Fruit fly (Drosophila melanogaster): Measurements from ENCODE around the gene Phf5a.

The Phf5a gene

dm6 chr2L:6488676-6489140 lies 1.9 kb downstream of the Phf5a start, which contains the start of the genes KFase and epsilonCOP (continued):
- peak; percentile 64 for TF ChIP-seq Fer3 (tag; optimal IDR thresholded peaks at IDR 0.05)
- peak; percentile 31 for TF ChIP-seq HLH54F (GFP tag; optimal IDR thresholded peaks at IDR 0.05)
- TF ChIP-seq CG17361 (GFP tag; IDR thresholded peaks at IDR 0.05): peak; percentile 80; the same call in 2 of the 3 replicates
- no peak for TF ChIP-seq btn (GFP tag; optimal IDR thresholded peaks at IDR 0.05)
- TF ChIP-seq eve (GFP tag; optimal IDR thresholded peaks at IDR 0.05): no peak
- TF ChIP-seq CG17912 (GFP tag; optimal IDR thresholded peaks at IDR 0.05): peak; percentile 3
- TF ChIP-seq D19A (tag; optimal IDR thresholded peaks at IDR 0.05): peak; percentile 23
- no peak for TF ChIP-seq bowl (GFP tag; IDR thresholded peaks at IDR 0.05)
- no peak for TF ChIP-seq chm (GFP tag; IDR thresholded peaks at IDR 0.05)
- TF ChIP-seq nom (GFP tag; optimal IDR thresholded peaks at IDR 0.05): no peak
- TF ChIP-seq CG11695 (GFP tag; IDR thresholded peaks at IDR 0.05): no peak
- TF ChIP-seq CG3163 (GFP tag; optimal IDR thresholded peaks at IDR 0.05): peak; percentile 5
- TF ChIP-seq NK7.1 (GFP tag; optimal IDR thresholded peaks at IDR 0.05): no peak
- TF ChIP-seq jing (GFP tag; optimal IDR thresholded peaks at IDR 0.05): no peak
- TF ChIP-seq gcm (GFP tag; optimal IDR thresholded peaks at IDR 0.05): peak; percentile 49
- peak; percentile 50 for TF ChIP-seq tx (GFP tag; optimal IDR thresholded peaks at IDR 0.05)
- 0 out of 3 replicates have a peak, but pooled peaks have one; percentile 26 for TF ChIP-seq CG14050 (GFP tag; IDR thresholded peaks at IDR 0.05)
- TF ChIP-seq CG8388 (GFP tag; optimal IDR thresholded peaks at IDR 0.05): peak; percentile 53
- peak; percentile 65 for TF ChIP-seq amos (GFP tag; IDR thresholded peaks at IDR 0.05; ENCODE audit: partially characterized antibody)
- peak; percentile 56 to 61 for TF ChIP-seq Hr51 (GFP tag; optimal IDR thresholded peaks at IDR 0.05)
- TF ChIP-seq CG9437 (GFP tag; optimal IDR thresholded peaks at IDR 0.05): peak; percentile 81
- peak; percentile 23 for TF ChIP-seq Atf-2 (GFP tag; optimal IDR thresholded peaks at IDR 0.05)
- no peak for TF ChIP-seq Awh (GFP tag; IDR thresholded peaks at IDR 0.05)
- no peak for TF ChIP-seq CG10565 (GFP tag; optimal IDR thresholded peaks at IDR 0.05)
- TF ChIP-seq ewg (GFP tag; optimal IDR thresholded peaks at IDR 0.05): no peak
- no peak for TF ChIP-seq sisA (GFP tag; IDR thresholded peaks at IDR 0.05)
- TF ChIP-seq sd (tag; optimal IDR thresholded peaks at IDR 0.05): peak; percentile 63
- peak; percentile 60 for TF ChIP-seq CG13894 (tag; optimal IDR thresholded peaks at IDR 0.05)
- TF ChIP-seq Hmx (GFP tag; optimal IDR thresholded peaks at IDR 0.05): no peak
- TF ChIP-seq CG33557 (GFP tag; optimal IDR thresholded peaks at IDR 0.05): peak; percentile 44
- no peak for TF ChIP-seq repo (GFP tag; optimal IDR thresholded peaks at IDR 0.05)
- TF ChIP-seq Meics (GFP tag; optimal IDR thresholded peaks at IDR 0.05): peak; percentile 69
- TF ChIP-seq gro (GFP tag; optimal IDR thresholded peaks at IDR 0.05): peak; percentile 49
- TF ChIP-seq mirr (GFP tag; optimal IDR thresholded peaks at IDR 0.05): peak; percentile 21
- TF ChIP-seq Atf6 (GFP tag; IDR thresholded peaks at IDR 0.05): no peak
- TF ChIP-seq CG4360 (GFP tag; IDR thresholded peaks at IDR 0.05): no peak
- TF ChIP-seq CG6854 (GFP tag; optimal IDR thresholded peaks at IDR 0.05): no peak
- TF ChIP-seq dpn (GFP tag; optimal IDR thresholded peaks at IDR 0.05): peak; percentile 45 to 55
- no peak for TF ChIP-seq CG6654 (GFP tag; optimal IDR thresholded peaks at IDR 0.05)
- peak; percentile 43 for TF ChIP-seq Sin3A (optimal IDR thresholded peaks at IDR 0.05)

DNA sequence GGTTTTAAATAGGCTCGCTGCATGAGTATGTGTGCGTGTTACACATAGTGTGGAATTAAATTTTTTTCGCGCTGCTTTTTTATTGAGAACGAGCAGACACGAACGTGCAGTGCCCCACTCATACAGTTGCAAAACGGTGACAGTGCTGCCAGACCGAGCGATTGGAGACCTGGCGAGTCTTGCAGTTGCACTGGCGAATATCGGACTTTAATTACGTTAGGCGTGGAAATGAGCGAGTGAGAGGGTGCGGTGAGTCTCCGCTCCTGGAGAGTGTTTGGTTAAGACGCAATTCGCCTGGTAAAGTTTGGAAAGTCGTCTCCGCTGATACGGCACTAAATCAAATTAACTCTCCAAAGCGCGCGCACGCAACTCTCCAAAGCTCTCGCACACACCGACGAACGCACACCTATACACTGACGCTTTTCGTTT lies 9.3 kb downstream of the Phf5a start:
- TF ChIP-seq prd (optimal IDR thresholded peaks at IDR 0.05) (no peak), prd (GFP tag; IDR thresholded peaks at IDR 0.05) (no peak), Elba2 (GFP tag; optimal IDR thresholded peaks at IDR 0.05) (no peak), lola (GFP tag; optimal IDR thresholded peaks at IDR 0.05) (no peak), stwl (tag; optimal IDR thresholded peaks at IDR 0.05) (peak; percentile 55), CG10366 (GFP tag; IDR thresholded peaks at IDR 0.05) (no peak), CG12236 (GFP tag; optimal IDR thresholded peaks at IDR 0.05) (no peak), CG14050 (GFP tag; IDR thresholded peaks at IDR 0.05) (no peak), ATbp (GFP tag; optimal IDR thresholded peaks at IDR 0.05) (no peak), CG1832 (GFP tag; optimal IDR thresholded peaks at IDR 0.05) (no peak), bcd (GFP tag; optimal IDR thresholded peaks at IDR 0.05) (no peak), CG7271 (tag; optimal IDR thresholded peaks at IDR 0.05) (no peak), btn (GFP tag; optimal IDR thresholded peaks at IDR 0.05) (no peak), Rx (GFP tag; IDR thresholded peaks at IDR 0.05) (no peak), CG11695 (GFP tag; IDR thresholded peaks at IDR 0.05) (peak; percentile 62), B-H1 (GFP tag; IDR thresholded peaks at IDR 0.05) (no peak)
